Fruit fly (Drosophila melanogaster) Kc167 (cell line): Measurements from ENCODE around the gene MTF-1.

Source experiments
- Myc ChIP-seq: fragments of >200 bp; optimal IDR thresholded peaks from 2 replicates; lab custom pipeline; 2017; ENCODE audit warnings: missing external identifiers
- Sin3A ChIP-seq: fragments of >200 bp; optimal IDR thresholded peaks from 2 replicates; lab custom pipeline; 2018; ENCODE audit warnings: missing external identifiers
- h ChIP-seq: fragments of >200 bp; optimal IDR thresholded peaks from 3 replicates; lab custom pipeline; 2018; ENCODE audit warnings: missing external identifiers
- insv ChIP-seq: fragments of >200 bp; optimal IDR thresholded peaks from 3 replicates; lab custom pipeline; 2018; ENCODE audit warnings: missing external identifiers
- psq ChIP-seq: fragments of >200 bp; optimal IDR thresholded peaks from 2 replicates; lab custom pipeline; 2017; ENCODE audit warnings: missing external identifiers
- ttk ChIP-seq: sonication (Bioruptor generic); optimal IDR thresholded peaks from 2 replicates; lab custom pipeline; 2017; ENCODE audit warnings: missing external identifiers

The MTF-1 gene

dm6 chr3L:9398435-9398981 is 31.6 kb upstream of the MTF-1 start:
- TF ChIP-seq Myc (lab: Kevin White, UChicago) (no peak), ttk (lab: Kevin White, UChicago) (no peak), insv (lab: Kevin White, UChicago) (no peak), Sin3A (no peak), h (lab: Kevin White, UChicago) (no peak), psq (no peak)

dm6 chr3L:9399013-9399750 is 30.9 kb upstream of the MTF-1 start, which contains the start of gene CG4080:
Gene CG4080, minus strand, starts transcription at chr3L:9399227.
- TF ChIP-seq psq (no peak), h (lab: Kevin White, UChicago) (no peak), ttk (lab: Kevin White, UChicago) (no peak), Sin3A (no peak), insv (lab: Kevin White, UChicago) (no peak), Myc (lab: Kevin White, UChicago) (no peak)

- no peak for TF ChIP-seq psq
- no peak for TF ChIP-seq Sin3A
- TF ChIP-seq insv (lab: Kevin White, UChicago): no peak
- TF ChIP-seq Myc (lab: Kevin White, UChicago): no peak
- TF ChIP-seq ttk (lab: Kevin White, UChicago): no peak
- no peak for TF ChIP-seq h (lab: Kevin White, UChicago)
These were observed 30.3 kb upstream of the MTF-1 start for dm6 chr3L:9399855-9400254.

dm6 chr3L:9400697-9401353 is 29.3 kb upstream of the MTF-1 start:
- no peak for TF ChIP-seq ttk (lab: Kevin White, UChicago)
- no peak for TF ChIP-seq Sin3A
- TF ChIP-seq Myc (lab: Kevin White, UChicago): no peak
- no peak for TF ChIP-seq h (lab: Kevin White, UChicago)
- no peak for TF ChIP-seq insv (lab: Kevin White, UChicago)
- no peak for TF ChIP-seq psq

DNA sequence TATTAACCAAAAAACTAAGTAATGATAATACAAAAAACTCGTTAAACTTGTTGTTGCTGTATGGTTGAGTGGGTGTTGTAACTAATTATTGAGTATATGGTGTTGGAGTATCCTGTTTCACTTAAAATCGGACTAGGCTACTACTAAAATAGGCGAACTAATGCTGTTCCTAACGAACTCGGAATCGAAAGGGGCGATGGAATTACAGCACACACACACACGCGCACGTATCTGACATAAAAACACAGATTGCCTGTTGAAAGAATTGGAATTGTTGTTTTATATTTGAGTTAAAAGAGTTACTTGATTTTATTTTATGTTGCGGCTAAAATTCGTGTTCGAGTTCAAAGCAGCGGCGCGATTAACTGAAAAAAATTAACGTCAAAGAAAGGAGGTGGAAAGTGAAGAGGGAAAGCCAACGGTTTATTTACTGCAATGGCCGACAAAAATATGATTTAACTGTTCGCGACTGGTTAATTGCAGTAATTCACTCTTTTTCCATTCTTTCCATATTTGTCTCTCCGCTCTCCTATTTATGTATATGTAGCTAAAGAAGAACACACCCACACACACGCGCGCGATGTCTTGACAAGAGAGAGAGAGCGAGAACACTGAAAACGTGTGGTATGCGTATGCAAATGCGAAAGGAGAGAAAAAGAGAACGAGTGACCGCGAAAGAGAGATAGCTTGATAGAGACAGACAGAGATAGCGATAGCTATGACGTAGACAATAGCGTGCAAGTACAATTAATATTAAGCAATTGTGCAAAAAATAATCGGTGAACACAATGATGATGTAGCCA is 28.6 kb upstream of the MTF-1 start:
- no peak for TF ChIP-seq ttk (lab: Kevin White, UChicago)
- no peak for TF ChIP-seq insv (lab: Kevin White, UChicago)
- TF ChIP-seq Sin3A: no peak
- no peak for TF ChIP-seq h (lab: Kevin White, UChicago)

- no peak for TF ChIP-seq Sin3A
- TF ChIP-seq insv (lab: Kevin White, UChicago): no peak
- TF ChIP-seq h (lab: Kevin White, UChicago): no peak
- TF ChIP-seq Myc (lab: Kevin White, UChicago): no peak
These were observed 27.8 kb upstream of the MTF-1 start, which contains the start of gene eIF4E1 for dm6 chr3L:9402157-9402890. Gene eIF4E1, minus strand, starts transcription at chr3L:9402460.

dm6 chr3L:9404497-9404896 is 25.6 kb upstream of the MTF-1 start, which contains the start of gene Cpr67B:
Gene Cpr67B, plus strand, starts transcription at chr3L:9404797.
- TF ChIP-seq psq: no peak
- TF ChIP-seq ttk (lab: Kevin White, UChicago): no peak
- TF ChIP-seq Myc (lab: Kevin White, UChicago): no peak
- no peak for TF ChIP-seq Sin3A
- no peak for TF ChIP-seq h (lab: Kevin White, UChicago)
- no peak for TF ChIP-seq insv (lab: Kevin White, UChicago)

DNA sequence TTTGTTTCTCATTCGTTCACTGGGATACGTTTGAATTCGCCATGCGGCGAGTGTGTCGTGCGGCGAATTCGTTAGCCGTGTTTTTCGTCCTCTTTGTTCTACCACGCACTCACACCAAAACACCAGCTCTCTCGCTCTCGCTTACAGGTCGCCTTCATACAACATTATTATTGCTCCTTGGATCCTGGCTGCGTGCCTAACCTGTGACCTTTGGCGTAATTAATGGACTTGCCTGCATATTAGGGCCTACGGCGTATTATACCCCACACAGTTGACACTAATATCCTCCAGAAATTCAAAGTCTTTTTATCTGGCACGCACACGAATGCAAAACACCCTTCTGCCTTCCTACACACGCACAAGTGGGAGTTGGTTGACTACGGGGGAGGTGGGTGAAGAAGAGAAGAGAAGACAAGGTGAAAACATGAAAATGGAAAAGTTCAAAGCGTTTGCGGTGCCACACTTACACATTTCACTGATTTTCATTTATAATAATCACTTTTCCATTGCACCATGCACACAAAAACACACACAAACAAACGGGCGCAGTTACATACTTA is 20.0 kb upstream of the MTF-1 start:
- TF ChIP-seq psq (no peak), insv (lab: Kevin White, UChicago) (no peak), ttk (lab: Kevin White, UChicago) (no peak), h (lab: Kevin White, UChicago) (no peak), Sin3A (no peak), Myc (lab: Kevin White, UChicago) (no peak)

dm6 chr3L:9410754-9411423 is 19.2 kb upstream of the MTF-1 start, which contains the start of the genes CG4022 and Cpsf5:
Gene CG4022, minus strand, starts transcription at chr3L:9410832.
Gene Cpsf5, plus strand, starts transcription at chr3L:9411038.
- TF ChIP-seq Myc (lab: Kevin White, UChicago) (no peak), ttk (lab: Kevin White, UChicago) (no peak), insv (lab: Kevin White, UChicago) (no peak), psq (no peak), Sin3A (no peak), h (lab: Kevin White, UChicago) (no peak)

DNA sequence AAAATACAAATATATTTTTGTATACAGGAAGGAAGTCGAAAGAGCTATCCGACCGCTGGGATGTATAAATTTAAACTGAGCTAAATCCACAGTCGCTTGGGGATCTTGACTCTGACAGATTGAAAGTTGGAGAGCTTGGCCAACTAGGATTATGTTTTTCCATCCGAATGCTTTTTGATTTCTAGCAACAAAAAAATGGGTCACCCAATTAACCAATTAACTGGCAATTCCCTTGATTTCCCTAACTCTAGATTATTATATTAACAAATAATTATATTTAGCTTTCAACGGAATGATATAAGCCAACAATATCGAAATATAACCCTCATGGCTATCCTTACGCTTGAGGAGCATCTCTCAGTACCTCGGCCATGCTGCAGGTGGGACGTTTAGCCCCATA is 12.8 kb upstream of the MTF-1 start, which contains the start of gene CG3982:
TSS of gene CG3982 (minus strand) at position 101 of the 400 bp plus-strand sequence.
- no peak for TF ChIP-seq h (lab: Kevin White, UChicago)
- no peak for TF ChIP-seq psq
- TF ChIP-seq Myc (lab: Kevin White, UChicago): no peak
- no peak for TF ChIP-seq Sin3A
- no peak for TF ChIP-seq ttk (lab: Kevin White, UChicago)
- TF ChIP-seq insv (lab: Kevin White, UChicago): no peak
